Worm (Caenorhabditis elegans): ENCODE measurements around the gene nhr-7.
A peak's percentile ranks its signal among the peaks of the same experiment; 100 is the strongest.

The nhr-7 gene

ce11 chrIV:11310624-11311023 is 39.5 kb upstream of the nhr-7 start, which contains the start of gene znf-207:
Gene znf-207 (plus strand): TSS chrIV:11310972.
- TF ChIP-seq snu-23 (GFP tag; optimal IDR thresholded peaks at IDR 0.05) (peak; percentile 53), egl-27 (tag; optimal IDR thresholded peaks at IDR 0.05) (no peak), aha-1 (tag; optimal IDR thresholded peaks at IDR 0.05) (no peak), isw-1 (GFP tag; IDR thresholded peaks at IDR 0.05) (no peak), lin-39 (tag; optimal IDR thresholded peaks at IDR 0.05) (no peak), pag-3 (tag; optimal IDR thresholded peaks at IDR 0.05; ENCODE audit: borderline replicate concordance, insufficient read depth) (no peak), ceh-82 (tag; optimal IDR thresholded peaks at IDR 0.05) (peak; percentile 2 to 41 (median 9)), tbx-2 (tag; optimal IDR thresholded peaks at IDR 0.05) (peak; percentile 17), rnt-1 (tag; optimal IDR thresholded peaks at IDR 0.05) (peak; percentile 48), fkh-8 (tag; optimal IDR thresholded peaks at IDR 0.05) (peak; percentile 41), nhr-47 (tag; optimal IDR thresholded peaks at IDR 0.05) (peak; percentile 42), skn-1 (tag; optimal IDR thresholded peaks at IDR 0.05) (peak; percentile 41), Y116A8C.19 (tag; optimal IDR thresholded peaks at IDR 0.05; ENCODE audit: borderline replicate concordance) (no peak), nhr-76 (tag; optimal IDR thresholded peaks at IDR 0.05) (no peak), mef-2 (tag; optimal IDR thresholded peaks at IDR 0.05) (no peak), nhr-85 (tag) (peak; percentile 22), zag-1 (tag; optimal IDR thresholded peaks at IDR 0.05) (no peak), nhr-77 (tag; optimal IDR thresholded peaks at IDR 0.05) (no peak), nhr-20 (tag; optimal IDR thresholded peaks at IDR 0.05) (peak; percentile 32), ets-5 (GFP tag; IDR thresholded peaks at IDR 0.05) (no peak), dsc-1 (tag; optimal IDR thresholded peaks at IDR 0.05) (no peak), ztf-4 (tag; optimal IDR thresholded peaks at IDR 0.05) (no peak), jun-1 (tag; optimal IDR thresholded peaks at IDR 0.05) (no peak), ceh-8 (GFP tag; optimal IDR thresholded peaks at IDR 0.05) (no peak), lin-14 (GFP tag; optimal IDR thresholded peaks at IDR 0.05) (peak; percentile 70), mep-1 (tag; optimal IDR thresholded peaks at IDR 0.05) (peak; percentile 3), mdl-1 (tag; optimal IDR thresholded peaks at IDR 0.05) (no peak), unc-62 (GFP tag; optimal IDR thresholded peaks at IDR 0.05) (no peak), C16A3.4 (tag; optimal IDR thresholded peaks at IDR 0.05) (peak; percentile 48), F16B12.6 (tag; optimal IDR thresholded peaks at IDR 0.05) (peak; percentile 8), ces-1 (GFP tag; optimal IDR thresholded peaks at IDR 0.05) (peak; percentile 80), irx-1 (tag; optimal IDR thresholded peaks at IDR 0.05) (peak; percentile 5), nhr-19 (GFP tag; conservative IDR thresholded peaks at IDR 0.05) (no peak), efl-1 (optimal IDR thresholded peaks at IDR 0.05) (peak; percentile 39), efl-1 (GFP tag; optimal IDR thresholded peaks at IDR 0.05 in 1 of 2) (peak in 1 of 2 experiments; percentile 91), hlh-4 (tag; optimal IDR thresholded peaks at IDR 0.05) (no peak), ztf-11 (tag; optimal IDR thresholded peaks at IDR 0.05) (no peak), tlp-1 (tag; optimal IDR thresholded peaks at IDR 0.05) (no peak), dpl-1 (GFP tag; optimal IDR thresholded peaks at IDR 0.05) (peak in 2 of 3 experiments; percentile 16 to 41), fkh-10 (GFP tag; optimal IDR thresholded peaks at IDR 0.05) (peak; percentile 15), unc-86 (tag; optimal IDR thresholded peaks at IDR 0.05) (no peak), grh-1 (GFP tag; IDR thresholded peaks at IDR 0.05) (no peak), lir-3 (tag; optimal IDR thresholded peaks at IDR 0.05; ENCODE audit: poor library complexity) (peak; percentile 1), elt-2 (tag; optimal IDR thresholded peaks at IDR 0.05) (no peak), blmp-1 (tag; optimal IDR thresholded peaks at IDR 0.05) (peak; percentile 20), xbp-1 (tag; optimal IDR thresholded peaks at IDR 0.05) (peak; percentile 15), ceh-90 (tag; optimal IDR thresholded peaks at IDR 0.05) (no peak), swsn-7 (tag; optimal IDR thresholded peaks at IDR 0.05) (peak; percentile 30), elt-3 (tag; optimal IDR thresholded peaks at IDR 0.05) (no peak), lin-35 (GFP tag; optimal IDR thresholded peaks at IDR 0.05) (peak; percentile 13 to 48), ceh-88 (GFP tag; IDR thresholded peaks at IDR 0.05) (no peak), lsy-2 (tag; optimal IDR thresholded peaks at IDR 0.05) (peak; percentile 3 to 56), hpl-2 (GFP tag; optimal IDR thresholded peaks at IDR 0.05) (no peak), nhr-11 (tag; optimal IDR thresholded peaks at IDR 0.05) (no peak)
